Worm (Caenorhabditis elegans) whole organism, young adult: ENCODE data around the gene C50F4.1.

Experiments used
- F52B5.7 ChIP-seq: sonication (generic microtip); optimal IDR thresholded peaks from 2 replicates; lab custom pipeline; 2016; ENCODE audit warnings: mild to moderate bottlenecking, missing genetic modification characterization, missing compliant biosample characterization
- Y56A3A.18 ChIP-seq: fragments of 200-800 bp; sonication (Bioruptor generic); IDR thresholded peaks from 2 replicates; pipeline ENCODE4 v1.3.6; 2022; ENCODE audit warnings: missing genetic modification reagents, missing genetic modification characterization, missing compliant biosample characterization
- ama-1 ChIP-seq, 3 experiments: fragments of 150-350 bp in 1 of 3; sonication (generic microtip) in 2 of 3; optimal IDR thresholded peaks; 2 replicates each; lab custom pipeline; 2014 to 2018; ENCODE audit warnings: missing biosample characterization in 2 of 3, missing genetic modification characterization in 2 of 3, missing genetic modification reagents in 2 of 3
- cebp-1 ChIP-seq, 2 experiments: fragments of 200-800 bp in 1 of 2; sonication (Bioruptor generic) in 1 of 2; sonication (generic microtip) in 1 of 2; IDR thresholded peaks in 1 of 2; optimal IDR thresholded peaks in 1 of 2; 2 replicates each; pipeline versions ENCODE4 v1.3.6 to Lab custom; 2017 to 2022; ENCODE audit warnings: missing compliant biosample characterization in 2 of 2, missing genetic modification characterization in 2 of 2, mild to moderate bottlenecking in 1 of 2, missing genetic modification reagents in 1 of 2, moderate library complexity in 1 of 2
- ceh-79 ChIP-seq: sonication (generic microtip); optimal IDR thresholded peaks from 2 replicates; lab custom pipeline; 2017; ENCODE audit warnings: mild to moderate bottlenecking, missing genetic modification characterization, missing compliant biosample characterization
- egrh-3 ChIP-seq: fragments of 200-800 bp; sonication (Bioruptor generic); IDR thresholded peaks from 2 replicates; pipeline ENCODE4 v1.3.6; 2022; ENCODE audit warnings: missing genetic modification reagents, missing genetic modification characterization, missing compliant biosample characterization
- hlh-12 ChIP-seq: sonication (generic microtip); optimal IDR thresholded peaks from 2 replicates; lab custom pipeline; 2016; ENCODE audit warnings: missing genetic modification characterization, missing compliant biosample characterization
- madf-10 ChIP-seq: sonication (generic microtip); optimal IDR thresholded peaks from 2 replicates; lab custom pipeline; 2016; ENCODE audit warnings: mild to moderate bottlenecking, missing genetic modification characterization, missing compliant biosample characterization
- nfya-1 ChIP-seq: sonication (generic microtip); optimal IDR thresholded peaks from 2 replicates; lab custom pipeline; 2017; ENCODE audit warnings: antibody characterized with exemption, missing compliant biosample characterization, missing genetic modification characterization, borderline replicate concordance; ENCODE audit not compliant: insufficient read depth
- nhr-90 ChIP-seq: sonication (generic microtip); optimal IDR thresholded peaks from 2 replicates; lab custom pipeline; 2016; ENCODE audit warnings: missing genotype, mild to moderate bottlenecking, missing genetic modification characterization, missing compliant biosample characterization
- snpc-4 ChIP-seq, 5 experiments: fragments of 150-350 bp in 1 of 5; sonication (generic microtip) in 4 of 5; optimal IDR thresholded peaks; 2 replicates each; lab custom pipeline; 2014 to 2018; ENCODE audit warnings: missing genetic modification characterization in 5 of 5, missing biosample characterization in 3 of 5, antibody characterized with exemption in 2 of 5, mild to moderate bottlenecking in 2 of 5, missing compliant biosample characterization in 2 of 5, missing genotype in 2 of 5, moderate library complexity in 2 of 5, missing genetic modification reagents in 1 of 5
- unc-62 ChIP-seq: fragments of 150-350 bp; optimal IDR thresholded peaks from 2 replicates; lab custom pipeline; 2014; ENCODE audit warnings: missing biosample characterization, missing genetic modification reagents, missing genetic modification characterization

ce11 chrV:9546860-9547269 is 20.3 kb downstream of the C50F4.1 start, which contains the start of gene his-37:
- peak; percentile 95 for TF ChIP-seq nhr-90 (tag; lab: Kevin White, UChicago)
- TF ChIP-seq ceh-79 (tag; lab: Kevin White, UChicago), result no peak
- peak; percentile 88 for TF ChIP-seq unc-62 (GFP tag; lab: Kevin White, UChicago)
- TF ChIP-seq F52B5.7 (tag; lab: Kevin White, UChicago), result no peak
- TF ChIP-seq snpc-4 (GFP tag; optimal IDR thresholded peaks at IDR 0.05; lab: Kevin White, UChicago), result peak; percentile 43
- TF ChIP-seq snpc-4 (tag; optimal IDR thresholded peaks at IDR 0.05; lab: Kevin White, UChicago), result peak; percentile 77 to 89 (median 84)
- no peak for TF ChIP-seq nfya-1 (tag; lab: Kevin White, UChicago)
- peak; percentile 48; the same call in 1 of the 2 replicates for TF ChIP-seq Y56A3A.18 (GFP tag; lab: Robert Waterston, UW)
- no peak for TF ChIP-seq hlh-12 (tag; lab: Kevin White, UChicago)
- TF ChIP-seq madf-10 (tag; lab: Kevin White, UChicago), result peak; percentile 95
- TF ChIP-seq cebp-1 (GFP tag; IDR thresholded peaks at IDR 0.05; lab: Robert Waterston, UW), result peak; percentile 78
- peak; percentile 96 for TF ChIP-seq cebp-1 (tag; optimal IDR thresholded peaks at IDR 0.05; lab: Kevin White, UChicago)
- TF ChIP-seq ama-1 (optimal IDR thresholded peaks at IDR 0.05; lab: Kevin White, UChicago), result peak; percentile 70
- TF ChIP-seq ama-1 (GFP tag; optimal IDR thresholded peaks at IDR 0.05; lab: Kevin White, UChicago), result no peak
- TF ChIP-seq egrh-3, result peak; percentile 40
